Worm (Caenorhabditis elegans): ENCODE results near the gene ZK353.4.

DNA sequence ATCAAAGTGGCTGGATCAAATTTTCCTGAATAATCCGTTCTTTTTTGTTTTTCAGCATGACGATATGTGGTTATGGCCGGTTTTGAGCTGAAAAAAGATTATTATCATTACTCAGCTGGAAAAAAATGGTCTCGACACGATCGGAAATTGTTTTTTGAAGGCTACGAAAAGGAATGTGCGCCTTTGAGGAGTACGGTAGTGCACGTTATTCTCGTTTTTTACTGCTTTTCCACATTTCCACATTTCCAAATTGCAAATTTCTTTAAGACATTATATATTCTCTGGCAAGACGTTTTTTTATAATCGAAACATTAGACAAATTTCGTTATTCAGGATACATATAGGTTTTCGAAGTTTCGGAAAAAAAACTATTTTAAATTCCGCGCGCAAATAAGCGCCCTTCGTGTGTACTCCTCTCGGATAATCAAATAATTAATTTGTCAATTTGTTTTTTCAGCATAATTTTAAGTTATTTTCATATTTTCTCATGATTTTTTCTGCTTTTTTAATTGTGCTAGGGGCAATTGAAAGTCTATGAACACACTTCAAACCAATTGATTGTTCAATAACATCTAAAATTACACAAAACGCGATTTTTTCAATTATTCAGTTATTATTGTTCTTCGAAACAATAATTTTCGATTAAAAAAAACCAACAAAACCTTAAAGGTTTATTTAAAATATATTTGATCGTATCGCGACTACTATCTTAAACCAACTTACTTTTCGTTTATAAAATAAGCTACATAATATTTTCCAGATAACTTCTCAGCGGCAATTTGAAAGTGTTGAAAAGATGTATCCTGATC, 26.0 kb downstream of the ZK353.4 start, which contains the start of gene R05D3.3:
- TF ChIP-seq sptf-1 (tag; optimal IDR thresholded peaks at IDR 0.05) (no peak), mep-1 (tag; optimal IDR thresholded peaks at IDR 0.05) (no peak), nhr-28 (tag; optimal IDR thresholded peaks at IDR 0.05) (no peak), nhr-85 (tag) (no peak), tbx-2 (tag; optimal IDR thresholded peaks at IDR 0.05) (no peak), dpl-1 (GFP tag; optimal IDR thresholded peaks at IDR 0.05) (peak in 2 of 3 experiments; percentile 4 to 36), nhr-47 (tag; optimal IDR thresholded peaks at IDR 0.05) (no peak), fos-1 (tag; optimal IDR thresholded peaks at IDR 0.05) (no peak)
